Fruit fly (Drosophila melanogaster) whole organism, prepupa: Measurements from ENCODE around the gene CG42538.
A peak's percentile ranks its signal among the peaks of the same experiment; 100 is the strongest.

Experiments used
- Blimp-1 ChIP-seq: fragments of 200-800 bp; sonication (Bioruptor generic); optimal IDR thresholded peaks from 3 replicates; lab custom pipeline; 2017; ENCODE audit warnings: missing biosample characterization, missing genetic modification characterization, mild to moderate bottlenecking, moderate library complexity, missing genetic modification reagents
- CG10631 ChIP-seq: fragments of 200-800 bp; sonication (Bioruptor generic); optimal IDR thresholded peaks from 2 replicates; lab custom pipeline; 2016; ENCODE audit warnings: missing biosample characterization, missing genetic modification characterization
- CG10669 ChIP-seq: fragments of 200-800 bp; sonication (Bioruptor generic); optimal IDR thresholded peaks from 3 replicates; lab custom pipeline; 2018; ENCODE audit warnings: missing biosample characterization, mild to moderate bottlenecking, missing genetic modification characterization, moderate library complexity
- CG11294 ChIP-seq: fragments of 200-800 bp; sonication (Bioruptor generic); IDR thresholded peaks from 2 replicates; pipeline ENCODE4 v1.3.6; 2022; ENCODE audit warnings: missing biosample characterization, missing genetic modification characterization
- CG11762 ChIP-seq: fragments of 200-800 bp; sonication (Bioruptor generic); optimal IDR thresholded peaks from 3 replicates; lab custom pipeline; 2016; ENCODE audit warnings: missing biosample characterization, missing genetic modification characterization; ENCODE audit not compliant: insufficient read depth
- CG11902 ChIP-seq: fragments of 200-800 bp; sonication (Bioruptor generic); optimal IDR thresholded peaks from 3 replicates; lab custom pipeline; 2016; ENCODE audit warnings: missing biosample characterization, missing genetic modification characterization
- CG15336 ChIP-seq: fragments of 200-800 bp; sonication (Bioruptor generic); IDR thresholded peaks from 2 replicates; pipeline ENCODE4 v1.3.6; 2022; ENCODE audit warnings: missing biosample characterization, missing genetic modification characterization
- CG1621 ChIP-seq: fragments of 200-800 bp; sonication (Bioruptor generic); optimal IDR thresholded peaks from 3 replicates; lab custom pipeline; 2018; ENCODE audit warnings: missing biosample characterization, mild to moderate bottlenecking, missing genetic modification characterization
- CG16779 ChIP-seq: fragments of 200-800 bp; sonication (Bioruptor generic); optimal IDR thresholded peaks from 3 replicates; lab custom pipeline; 2017; ENCODE audit warnings: missing biosample characterization, mild to moderate bottlenecking, missing genetic modification characterization
- CG3032 ChIP-seq: fragments of 200-800 bp; optimal IDR thresholded peaks from 2 replicates; lab custom pipeline; 2019; ENCODE audit warnings: missing biosample characterization, mild to moderate bottlenecking, missing genetic modification characterization, moderate library complexity
- CG34406 ChIP-seq: fragments of 200-800 bp; sonication (Bioruptor generic); optimal IDR thresholded peaks from 3 replicates; lab custom pipeline; 2016; ENCODE audit warnings: missing biosample characterization, missing genetic modification characterization
- CG4318 ChIP-seq: fragments of 200-800 bp; sonication (Bioruptor generic); optimal IDR thresholded peaks from 3 replicates; lab custom pipeline; 2017; ENCODE audit warnings: missing biosample characterization, mild to moderate bottlenecking, missing genetic modification characterization
- CG6163 ChIP-seq: fragments of 200-800 bp; sonication (Bioruptor generic); IDR thresholded peaks from 3 replicates; pipeline ENCODE4 v1.3.6; 2022; ENCODE audit warnings: missing biosample characterization, missing genetic modification characterization
- CG6276 ChIP-seq: fragments of 200-800 bp; sonication (Bioruptor generic); optimal IDR thresholded peaks from 2 replicates; lab custom pipeline; 2017; ENCODE audit warnings: missing biosample characterization, mild to moderate bottlenecking, missing genetic modification characterization
- CG6808 ChIP-seq: fragments of 200-800 bp; sonication (Bioruptor generic); optimal IDR thresholded peaks from 3 replicates; lab custom pipeline; 2017; ENCODE audit warnings: missing biosample characterization, missing genetic modification characterization, mild to moderate bottlenecking, moderate library complexity, missing genetic modification reagents
- CG6854 ChIP-seq: fragments of 200-800 bp; sonication (Bioruptor generic); optimal IDR thresholded peaks from 2 replicates; lab custom pipeline; 2017; ENCODE audit warnings: missing biosample characterization, mild to moderate bottlenecking, missing genetic modification characterization
- CG7368 ChIP-seq: fragments of 200-800 bp; sonication (Bioruptor generic); optimal IDR thresholded peaks from 3 replicates; lab custom pipeline; 2016; ENCODE audit warnings: missing biosample characterization, missing genetic modification characterization
- CG9139 ChIP-seq: fragments of 200-800 bp; sonication (Bioruptor generic); optimal IDR thresholded peaks from 3 replicates; lab custom pipeline; 2017; ENCODE audit warnings: missing biosample characterization, mild to moderate bottlenecking, missing genetic modification characterization
- Eip75B ChIP-seq: fragments of 200-800 bp; sonication (Bioruptor generic); optimal IDR thresholded peaks from 3 replicates; lab custom pipeline; 2016; ENCODE audit warnings: missing biosample characterization, missing genetic modification characterization
- Eip78C ChIP-seq: fragments of 200-800 bp; sonication (Bioruptor generic); peaks from one replicate; lab custom pipeline; 2016; ENCODE audit warnings: missing biosample characterization, missing genetic modification characterization
- Ets21C ChIP-seq: fragments of 200-800 bp; sonication (Bioruptor generic); optimal IDR thresholded peaks from 3 replicates; lab custom pipeline; 2016; ENCODE audit warnings: missing biosample characterization, missing genetic modification characterization
- Gug ChIP-seq: fragments of 200-800 bp; sonication (Bioruptor generic); IDR thresholded peaks from 2 replicates; pipeline ENCODE4 v1.3.6; 2022; ENCODE audit warnings: missing biosample characterization, missing genetic modification characterization
- Hr38 ChIP-seq: sonication (Bioruptor generic); optimal IDR thresholded peaks from 2 replicates; lab custom pipeline; 2016; ENCODE audit warnings: missing biosample characterization, missing genetic modification characterization
- Hr39 ChIP-seq: fragments of 200-800 bp; sonication (Bioruptor generic); optimal IDR thresholded peaks from 2 replicates; lab custom pipeline; 2016; ENCODE audit warnings: missing biosample characterization, missing genetic modification characterization
- Met ChIP-seq: fragments of 200-800 bp; sonication (Bioruptor generic); optimal IDR thresholded peaks from 3 replicates; lab custom pipeline; 2016; ENCODE audit warnings: missing biosample characterization, missing genetic modification characterization
- Sox14 ChIP-seq: fragments of 200-800 bp; sonication (Bioruptor generic); optimal IDR thresholded peaks from 3 replicates; lab custom pipeline; 2016; ENCODE audit warnings: missing biosample characterization, missing genetic modification characterization
- Sox15 ChIP-seq: fragments of 200-800 bp; sonication (Bioruptor generic); optimal IDR thresholded peaks from 3 replicates; lab custom pipeline; 2016; ENCODE audit warnings: missing biosample characterization, missing genetic modification characterization
- achi ChIP-seq: fragments of 200-800 bp; sonication (Bioruptor generic); optimal IDR thresholded peaks from 3 replicates; lab custom pipeline; 2016; ENCODE audit warnings: missing biosample characterization, missing genetic modification characterization
- acj6 ChIP-seq: fragments of 200-800 bp; sonication (Bioruptor generic); optimal IDR thresholded peaks from 3 replicates; lab custom pipeline; 2016; ENCODE audit warnings: missing biosample characterization, missing genetic modification characterization
- cyc ChIP-seq: fragments of 200-800 bp; sonication (Bioruptor generic); optimal IDR thresholded peaks from 3 replicates; lab custom pipeline; 2016; ENCODE audit warnings: missing biosample characterization, missing genetic modification characterization
- esn ChIP-seq: fragments of 200-800 bp; sonication (Bioruptor generic); optimal IDR thresholded peaks from 2 replicates; lab custom pipeline; 2016; ENCODE audit warnings: missing biosample characterization, mild to moderate bottlenecking, missing genetic modification characterization, moderate library complexity
- fd59A ChIP-seq: fragments of 200-800 bp; sonication (Bioruptor generic); optimal IDR thresholded peaks from 2 replicates; lab custom pipeline; 2017; ENCODE audit warnings: missing biosample characterization, mild to moderate bottlenecking, missing genetic modification characterization, missing genetic modification reagents
- fkh ChIP-seq: fragments of 200-800 bp; sonication (Bioruptor generic); optimal IDR thresholded peaks from 3 replicates; lab custom pipeline; 2017; ENCODE audit warnings: missing biosample characterization, mild to moderate bottlenecking, missing genetic modification characterization, moderate library complexity
- lz ChIP-seq: fragments of 200-800 bp; sonication (Bioruptor generic); optimal IDR thresholded peaks from 3 replicates; lab custom pipeline; 2016; ENCODE audit warnings: missing biosample characterization, missing genetic modification characterization
- net ChIP-seq: fragments of 200-800 bp; sonication (Bioruptor generic); optimal IDR thresholded peaks from 3 replicates; lab custom pipeline; 2016; ENCODE audit warnings: missing biosample characterization, missing genetic modification characterization
- salr ChIP-seq, 2 experiments: fragments of 200-800 bp; sonication (Bioruptor generic); optimal IDR thresholded peaks; 3 replicates each; lab custom pipeline; 2016 to 2018; ENCODE audit warnings: missing biosample characterization in 2 of 2, missing genetic modification characterization in 2 of 2, mild to moderate bottlenecking in 1 of 2
- svp ChIP-seq: fragments of 200-800 bp; sonication (Bioruptor generic); peaks from one replicate; lab custom pipeline; 2016; ENCODE audit warnings: missing biosample characterization, missing genetic modification characterization
- vri ChIP-seq: fragments of 200-800 bp; sonication (Bioruptor generic); optimal IDR thresholded peaks from 3 replicates; lab custom pipeline; 2016; ENCODE audit warnings: missing biosample characterization, mild to moderate bottlenecking, missing genetic modification characterization

CG42538 gene

dm6 chr3L:16027163-16027633, 7.1 kb upstream of the CG42538 start (continued):
- TF ChIP-seq lz (peak; percentile 52), vri (GFP tag; lab: Kevin White, UChicago) (no peak), Sox15 (GFP tag; lab: Kevin White, UChicago) (peak; percentile 41), esn (GFP tag; lab: Kevin White, UChicago) (peak; percentile 56), CG10631 (GFP tag; lab: Kevin White, UChicago) (peak; percentile 62), Eip75B (GFP tag; lab: Kevin White, UChicago) (peak; percentile 77), Blimp-1 (GFP tag; lab: Kevin White, UChicago) (no peak), Eip78C (GFP tag; lab: Kevin White, UChicago) (peak; percentile 89), achi (GFP tag; lab: Kevin White, UChicago) (peak; percentile 54), CG11902 (peak; percentile 51), CG3032 (tag; lab: Kevin White, UChicago) (peak; percentile 44), Ets21C (peak; percentile 17), Gug (GFP tag; lab: Robert Waterston, UW) (peak; percentile 59), CG11294 (GFP tag; lab: Robert Waterston, UW) (peak; percentile 80), cyc (GFP tag; lab: Kevin White, UChicago) (peak; percentile 25), CG4318 (peak; percentile 26), CG10669 (GFP tag; lab: Kevin White, UChicago) (peak; percentile 64), CG15336 (peak; percentile 82), acj6 (GFP tag; lab: Kevin White, UChicago) (peak; percentile 58), CG6276 (GFP tag; lab: Kevin White, UChicago) (peak; percentile 66), Hr39 (peak; percentile 55), CG11762 (GFP tag; lab: Kevin White, UChicago) (peak; percentile 67), CG34406 (GFP tag; lab: Kevin White, UChicago) (peak; percentile 54), Hr38 (GFP tag; lab: Kevin White, UChicago) (no peak), CG1621 (tag; lab: Kevin White, UChicago) (peak; percentile 42), Sox14 (GFP tag; lab: Kevin White, UChicago) (peak; percentile 61)

dm6 chr3L:16028924-16029323, 5.4 kb upstream of the CG42538 start:
- TF ChIP-seq CG9139 (GFP tag; lab: Kevin White, UChicago): no peak
- no peak for TF ChIP-seq CG16779 (tag; lab: Kevin White, UChicago)
- no peak for TF ChIP-seq CG11902
- TF ChIP-seq CG15336: peak; percentile 29; the same call in 1 of the 2 replicates
- TF ChIP-seq CG10631 (GFP tag; lab: Kevin White, UChicago): no peak
- TF ChIP-seq CG6163: no peak
- TF ChIP-seq fkh (GFP tag; lab: Kevin White, UChicago): peak; percentile 3
- TF ChIP-seq Met (GFP tag; lab: Kevin White, UChicago): no peak
- no peak for TF ChIP-seq svp (GFP tag; lab: Kevin White, UChicago)
- TF ChIP-seq net (GFP tag; lab: Kevin White, UChicago): no peak

dm6 chr3L:16033090-16033828, 1.1 kb upstream of the CG42538 start, which contains the start of the genes CG42717 and CG42716:
Gene CG42717 (minus strand): TSS chr3L:16033190.
Gene CG42716 (plus strand): TSS chr3L:16033778.
- TF ChIP-seq CG3032 (tag; lab: Kevin White, UChicago): no peak
- no peak for TF ChIP-seq acj6 (GFP tag; lab: Kevin White, UChicago)
- TF ChIP-seq CG11294 (GFP tag; lab: Robert Waterston, UW): no peak
- TF ChIP-seq CG6854 (GFP tag; lab: Kevin White, UChicago): no peak
- TF ChIP-seq fd59A (GFP tag; lab: Kevin White, UChicago): no peak
- TF ChIP-seq CG7368 (GFP tag; lab: Kevin White, UChicago): no peak
- no peak for TF ChIP-seq salr (GFP tag; optimal IDR thresholded peaks at IDR 0.05; lab: Kevin White, UChicago)
- TF ChIP-seq CG6808 (GFP tag; lab: Kevin White, UChicago): no peak
- TF ChIP-seq CG6276 (GFP tag; lab: Kevin White, UChicago): no peak
- TF ChIP-seq, all 60 proteins: peak for 0
